Worm (Caenorhabditis elegans): Measurements from ENCODE around the gene Y46G5A.36.

Y46G5A.36 gene

ce11 chrII:12798814-12799213 lies 24.7 kb upstream of the Y46G5A.36 start (continued):
- TF ChIP-seq attf-6 (GFP tag; IDR thresholded peaks at IDR 0.05) (no peak), hmg-20 (GFP tag; IDR thresholded peaks at IDR 0.05) (no peak), T26A5.8 (tag; optimal IDR thresholded peaks at IDR 0.05) (no peak), nfyb-1 (GFP tag; IDR thresholded peaks at IDR 0.05) (peak; percentile 82), C06A6.2 (GFP tag; conservative IDR thresholded peaks at IDR 0.05) (peak; percentile 76), attf-5 (GFP tag; optimal IDR thresholded peaks at IDR 0.05) (peak; percentile 79), bed-2 (GFP tag; IDR thresholded peaks at IDR 0.05) (no peak), dpl-1 (GFP tag; optimal IDR thresholded peaks at IDR 0.05) (no peak), ceh-100 (GFP tag; IDR thresholded peaks at IDR 0.05) (peak; percentile 30; the same call in 1 of the 2 replicates), K11D2.4 (GFP tag; IDR thresholded peaks at IDR 0.05) (peak; percentile 82), B0336.3 (GFP tag; IDR thresholded peaks at IDR 0.05) (peak; percentile 94), lin-35 (GFP tag; optimal IDR thresholded peaks at IDR 0.05) (no peak), somi-1 (GFP tag; optimal IDR thresholded peaks at IDR 0.05) (peak; percentile 62), dpff-1 (tag; optimal IDR thresholded peaks at IDR 0.05) (no peak), egl-44 (GFP tag; IDR thresholded peaks at IDR 0.05) (peak; percentile 87), fkh-3 (tag; optimal IDR thresholded peaks at IDR 0.05) (no peak), hlh-12 (tag; optimal IDR thresholded peaks at IDR 0.05) (no peak), lsy-27 (tag; optimal IDR thresholded peaks at IDR 0.05; ENCODE audit: borderline replicate concordance, insufficient read depth) (no peak), ceh-27 (GFP tag; optimal IDR thresholded peaks at IDR 0.05) (peak; percentile 14), Y53G8AR.9 (GFP tag; conservative IDR thresholded peaks at IDR 0.05) (peak; percentile 89), ztf-28 (GFP tag; IDR thresholded peaks at IDR 0.05) (no peak), F10E7.11 (tag; optimal IDR thresholded peaks at IDR 0.05) (no peak), hmg-1.2 (GFP tag; IDR thresholded peaks at IDR 0.05) (peak; percentile 91), ceh-40 (GFP tag; IDR thresholded peaks at IDR 0.05) (no peak), sptf-2 (GFP tag; optimal IDR thresholded peaks at IDR 0.05) (no peak), nfya-2 (GFP tag; IDR thresholded peaks at IDR 0.05) (no peak), mxl-1 (tag; optimal IDR thresholded peaks at IDR 0.05) (no peak), tlf-1 (GFP tag; optimal IDR thresholded peaks at IDR 0.05) (peak; percentile 83), egrh-3 (GFP tag; IDR thresholded peaks at IDR 0.05) (peak; percentile 55; the same call in 1 of the 2 replicates), zfh-2 (GFP tag; conservative IDR thresholded peaks at IDR 0.05) (peak; percentile 91)

ce11 chrII:12799364-12799763 lies 24.1 kb upstream of the Y46G5A.36 start:
- no peak for TF ChIP-seq mes-4 (tag; optimal IDR thresholded peaks at IDR 0.05)
- peak; percentile 79 for TF ChIP-seq hsf-1 (GFP tag; IDR thresholded peaks at IDR 0.05)

DNA sequence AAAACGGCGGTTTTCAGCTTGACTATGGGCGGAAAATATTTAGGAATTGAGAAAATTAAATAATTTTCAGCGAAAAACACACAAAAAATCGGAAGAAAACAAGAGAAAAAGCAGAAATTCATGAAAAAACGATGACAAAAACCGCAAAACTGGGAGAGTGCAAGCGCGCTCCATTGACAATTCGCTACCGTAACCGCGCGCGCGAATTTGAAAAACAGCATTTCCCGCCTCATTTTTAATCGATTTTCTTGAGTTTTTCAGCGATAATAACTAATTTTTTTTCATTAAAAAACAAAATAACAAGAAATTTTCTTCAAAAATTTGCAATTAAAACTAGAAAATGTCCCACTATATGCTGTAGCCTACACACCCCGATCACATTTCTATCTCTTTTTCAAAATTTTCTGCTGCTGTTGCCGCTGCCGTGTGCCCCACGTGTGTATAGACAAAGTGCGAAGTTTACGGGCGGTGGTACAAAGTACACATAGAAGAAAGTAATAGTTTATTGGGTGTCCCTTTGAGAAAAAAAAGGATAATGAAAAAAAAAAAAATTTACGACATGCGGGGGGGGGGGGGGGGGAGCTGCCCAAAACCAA lies 23.5 kb upstream of the Y46G5A.36 start:
- TF ChIP-seq dpl-1 (GFP tag; optimal IDR thresholded peaks at IDR 0.05) (peak; percentile 92), B0019.2 (GFP tag; conservative IDR thresholded peaks at IDR 0.05) (peak; percentile 52), F57A8.1 (GFP tag; optimal IDR thresholded peaks at IDR 0.05) (no peak), F33H1.4 (GFP tag; IDR thresholded peaks at IDR 0.05) (peak; percentile 84), xnd-1 (tag; optimal IDR thresholded peaks at IDR 0.05) (peak; percentile 90), nfya-1 (tag; optimal IDR thresholded peaks at IDR 0.05; ENCODE audit: borderline replicate concordance, insufficient read depth) (no peak), D2030.7 (GFP tag; IDR thresholded peaks at IDR 0.05) (peak; percentile 90), ztf-28 (GFP tag; IDR thresholded peaks at IDR 0.05) (peak; percentile 79; the same call in 1 of the 2 replicates), athp-1 (tag; optimal IDR thresholded peaks at IDR 0.05) (no peak), tlf-1 (GFP tag; optimal IDR thresholded peaks at IDR 0.05) (peak; percentile 38), madf-6 (GFP tag; IDR thresholded peaks at IDR 0.05) (peak; percentile 97), B0261.1 (tag; optimal IDR thresholded peaks at IDR 0.05) (no peak), B0336.3 (GFP tag; IDR thresholded peaks at IDR 0.05) (peak; percentile 54), aptf-3 (GFP tag; IDR thresholded peaks at IDR 0.05) (no peak), F37B4.10 (GFP tag; IDR thresholded peaks at IDR 0.05) (no peak), ama-1 (optimal IDR thresholded peaks at IDR 0.05) (no peak), ama-1 (GFP tag; optimal IDR thresholded peaks at IDR 0.05) (no peak), snpc-1.3 (tag; optimal IDR thresholded peaks at IDR 0.05; ENCODE audit: insufficient read depth) (peak; percentile 50), pha-4 (tag; optimal IDR thresholded peaks at IDR 0.05) (no peak), lin-40 (tag; optimal IDR thresholded peaks at IDR 0.05) (peak; percentile 7)

All from whole organism, young adult.